Fruit fly (Drosophila melanogaster): ENCODE results near the gene Sfp24F.

The Sfp24F gene

DNA sequence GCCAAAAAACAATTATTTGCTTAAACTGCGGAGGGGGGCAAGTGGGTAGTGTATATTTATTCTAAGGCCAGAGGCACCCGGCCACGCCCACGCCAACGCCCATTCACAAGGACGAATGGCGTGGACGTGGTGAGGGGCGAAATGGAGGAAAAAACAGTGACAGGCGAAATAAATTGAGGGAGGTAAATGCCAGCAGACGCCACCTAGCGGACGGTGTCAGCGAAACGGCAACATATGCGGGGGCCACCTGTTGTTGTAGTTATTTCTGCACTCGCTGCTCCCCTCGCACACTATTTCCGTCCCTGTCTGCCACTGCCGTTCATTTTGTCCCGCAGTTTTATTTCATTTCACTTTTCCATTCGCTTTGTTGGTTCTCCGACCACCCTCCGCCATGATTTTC lies 23.9 kb downstream of the Sfp24F start (continued):
- TF ChIP-seq CG2129 (GFP tag; IDR thresholded peaks at IDR 0.05; ENCODE audit: partially characterized antibody) (no peak), ewg (GFP tag; optimal IDR thresholded peaks at IDR 0.05) (no peak), CG5180 (GFP tag; optimal IDR thresholded peaks at IDR 0.05) (no peak), CG1602 (GFP tag; optimal IDR thresholded peaks at IDR 0.05) (no peak), gsb-n (tag; optimal IDR thresholded peaks at IDR 0.05) (no peak), pho (GFP tag; optimal IDR thresholded peaks at IDR 0.05) (no peak), Opbp (GFP tag; IDR thresholded peaks at IDR 0.05; ENCODE audit: partially characterized antibody) (no peak), CG13894 (tag; optimal IDR thresholded peaks at IDR 0.05) (no peak), CG10959 (GFP tag; IDR thresholded peaks at IDR 0.05) (peak; percentile 34; the same call in 1 of the 2 replicates), CG4360 (GFP tag; IDR thresholded peaks at IDR 0.05) (no peak), CG8290 (GFP tag; optimal IDR thresholded peaks at IDR 0.05) (no peak), CG8290 (tag; optimal IDR thresholded peaks at IDR 0.05) (no peak), kni (GFP tag; optimal IDR thresholded peaks at IDR 0.05) (no peak), Poxn (GFP tag; IDR thresholded peaks at IDR 0.05) (no peak), C15 (GFP tag; IDR thresholded peaks at IDR 0.05) (0 out of 3 replicates have a peak, but pooled peaks have one; percentile 31), Sox102F (GFP tag; optimal IDR thresholded peaks at IDR 0.05) (no peak), en (GFP tag; optimal IDR thresholded peaks at IDR 0.05) (no peak), gem (tag; optimal IDR thresholded peaks at IDR 0.05) (no peak), knrl (GFP tag; IDR thresholded peaks at IDR 0.05; ENCODE audit: partially characterized antibody) (no peak), bowl (GFP tag; IDR thresholded peaks at IDR 0.05) (no peak), Dad (GFP tag; optimal IDR thresholded peaks at IDR 0.05) (no peak), CoRest (tag; optimal IDR thresholded peaks at IDR 0.05) (no peak), CG7745 (tag; optimal IDR thresholded peaks at IDR 0.05) (no peak), CG4282 (GFP tag; optimal IDR thresholded peaks at IDR 0.05) (no peak), CG33557 (GFP tag; optimal IDR thresholded peaks at IDR 0.05) (no peak), CG1529 (GFP tag; optimal IDR thresholded peaks at IDR 0.05) (no peak), dimm (GFP tag; IDR thresholded peaks at IDR 0.05) (0 out of 2 replicates have a peak, but pooled peaks have one; percentile 33), Sin3A (optimal IDR thresholded peaks at IDR 0.05) (no peak), CG3847 (GFP tag; IDR thresholded peaks at IDR 0.05) (no peak), unpg (GFP tag; optimal IDR thresholded peaks at IDR 0.05) (no peak), Dp (GFP tag; optimal IDR thresholded peaks at IDR 0.05) (no peak), ssp (GFP tag; IDR thresholded peaks at IDR 0.05) (0 out of 2 replicates have a peak, but pooled peaks have one; percentile 22), zfh1 (GFP tag; IDR thresholded peaks at IDR 0.05) (0 out of 3 replicates have a peak, but pooled peaks have one; percentile 16), CG12236 (GFP tag; optimal IDR thresholded peaks at IDR 0.05) (no peak), ind (GFP tag; optimal IDR thresholded peaks at IDR 0.05) (peak; percentile 32), stc (GFP tag; IDR thresholded peaks at IDR 0.05) (peak; percentile 53), CG10431 (GFP tag; optimal IDR thresholded peaks at IDR 0.05) (no peak), exex (tag; optimal IDR thresholded peaks at IDR 0.05) (no peak), Ravus (GFP tag; IDR thresholded peaks at IDR 0.05) (no peak), CG10321 (GFP tag; IDR thresholded peaks at IDR 0.05) (0 out of 2 replicates have a peak, but pooled peaks have one; percentile 12), CG12155 (GFP tag; optimal IDR thresholded peaks at IDR 0.05) (no peak), CG11456 (GFP tag; IDR thresholded peaks at IDR 0.05) (no peak), CG7357 (GFP tag; IDR thresholded peaks at IDR 0.05) (no peak), CG18764 (GFP tag; optimal IDR thresholded peaks at IDR 0.05) (no peak), lab (GFP tag; optimal IDR thresholded peaks at IDR 0.05) (peak; percentile 18), CG15696 (tag; optimal IDR thresholded peaks at IDR 0.05) (no peak), CG1233 (GFP tag; optimal IDR thresholded peaks at IDR 0.05) (no peak), esg (GFP tag; conservative IDR thresholded peaks at IDR 0.05) (no peak), Scr (GFP tag; IDR thresholded peaks at IDR 0.05; ENCODE audit: partially characterized antibody) (no peak), CG10274 (GFP tag; optimal IDR thresholded peaks at IDR 0.05) (no peak), toy (GFP tag; IDR thresholded peaks at IDR 0.05) (no peak), dm (GFP tag; optimal IDR thresholded peaks at IDR 0.05) (no peak)

Data from whole organism, embryonic.